Worm (Caenorhabditis elegans) whole organism, L3 larva: ENCODE measurements around the gene ZK1067.4.

Experiments used
- ZK546.5 ChIP-seq: sonication (generic microtip); optimal IDR thresholded peaks from 2 replicates; lab custom pipeline; 2017; ENCODE audit warnings: missing biosample characterization, missing genetic modification characterization
- ama-1 ChIP-seq: fragments of 150-350 bp; optimal IDR thresholded peaks from 2 replicates; lab custom pipeline; 2018
- ceh-82 ChIP-seq: fragments of 150-350 bp; optimal IDR thresholded peaks from 2 replicates; lab custom pipeline; 2014; ENCODE audit warnings: missing biosample characterization, missing genetic modification characterization
- ceh-9 ChIP-seq: sonication (generic microtip); optimal IDR thresholded peaks from 2 replicates; lab custom pipeline; 2018; ENCODE audit warnings: missing biosample characterization, missing genetic modification characterization
- daf-12 ChIP-seq: fragments of 150-350 bp; optimal IDR thresholded peaks from 2 replicates; lab custom pipeline; 2014; ENCODE audit warnings: missing biosample characterization, missing genetic modification reagents, missing genetic modification characterization
- egl-27 ChIP-seq: sonication (generic microtip); optimal IDR thresholded peaks from 4 replicates; lab custom pipeline; 2017; ENCODE audit warnings: missing biosample characterization, missing genetic modification reagents, missing genetic modification characterization
- egl-5 ChIP-seq: fragments of 150-350 bp; optimal IDR thresholded peaks from 2 replicates; lab custom pipeline; 2017; ENCODE audit warnings: missing biosample characterization, missing genetic modification reagents, missing genetic modification characterization, inconsistent platforms
- elt-1 ChIP-seq: fragments of 150-350 bp; optimal IDR thresholded peaks from 2 replicates; lab custom pipeline; 2014; ENCODE audit warnings: missing biosample characterization, missing genetic modification characterization
- elt-2 ChIP-seq: sonication (generic microtip); optimal IDR thresholded peaks from 2 replicates; lab custom pipeline; 2016; ENCODE audit warnings: missing genetic modification reagents, mild to moderate bottlenecking, missing genetic modification characterization, missing compliant biosample characterization
- fos-1 ChIP-seq: fragments of 150-350 bp; optimal IDR thresholded peaks from 2 replicates; lab custom pipeline; 2014; ENCODE audit warnings: missing biosample characterization, missing genetic modification characterization
- lin-15B ChIP-seq: fragments of 150-350 bp; optimal IDR thresholded peaks from 2 replicates; lab custom pipeline; 2014; ENCODE audit warnings: missing biosample characterization, missing genetic modification characterization
- lin-39 ChIP-seq: fragments of 150-350 bp; optimal IDR thresholded peaks from 2 replicates; lab custom pipeline; 2018; ENCODE audit warnings: missing biosample characterization, missing genetic modification reagents, missing genetic modification characterization
- lsy-12 ChIP-seq: sonication (generic microtip); optimal IDR thresholded peaks from 2 replicates; lab custom pipeline; 2016; ENCODE audit warnings: mild to moderate bottlenecking, missing genetic modification characterization, missing compliant biosample characterization
- mdl-1 ChIP-seq: fragments of 150-350 bp; optimal IDR thresholded peaks from 2 replicates; lab custom pipeline; 2014; ENCODE audit warnings: missing biosample characterization, missing genetic modification characterization
- mml-1 ChIP-seq: fragments of 150-350 bp; sonication (generic microtip); optimal IDR thresholded peaks from 3 replicates; lab custom pipeline; 2014; ENCODE audit warnings: missing biosample characterization, missing genetic modification characterization
- nfya-1 ChIP-seq: sonication (generic microtip); optimal IDR thresholded peaks from 2 replicates; lab custom pipeline; 2017; ENCODE audit warnings: missing genetic modification characterization, mild to moderate bottlenecking, missing compliant biosample characterization, antibody characterized with exemption, moderate library complexity; ENCODE audit not compliant: insufficient read depth
- nhr-12 ChIP-seq: fragments of 150-350 bp; optimal IDR thresholded peaks from 2 replicates; lab custom pipeline; 2014; ENCODE audit warnings: missing biosample characterization, missing genetic modification characterization
- nhr-25 ChIP-seq: sonication (generic microtip); optimal IDR thresholded peaks from 2 replicates; lab custom pipeline; 2017; ENCODE audit warnings: missing biosample characterization, missing genetic modification characterization
- nhr-43 ChIP-seq: sonication (generic microtip); optimal IDR thresholded peaks from 2 replicates; lab custom pipeline; 2016; ENCODE audit warnings: mild to moderate bottlenecking, missing genetic modification characterization, missing compliant biosample characterization; ENCODE audit not compliant: poor library complexity, severe bottlenecking
- nhr-67 ChIP-seq: fragments of 150-350 bp; optimal IDR thresholded peaks from 2 replicates; lab custom pipeline; 2014; ENCODE audit warnings: missing biosample characterization, missing genetic modification characterization
- nhr-76 ChIP-seq: fragments of 150-350 bp; sonication (generic microtip); optimal IDR thresholded peaks from 5 replicates; lab custom pipeline; 2014; ENCODE audit warnings: missing biosample characterization, missing genetic modification characterization
- nhr-77 ChIP-seq: fragments of 150-350 bp; optimal IDR thresholded peaks from 2 replicates; lab custom pipeline; 2014; ENCODE audit warnings: missing biosample characterization, missing genetic modification characterization
- pha-4 ChIP-seq: fragments of 150-350 bp; optimal IDR thresholded peaks from 2 replicates; lab custom pipeline; 2014; ENCODE audit warnings: missing biosample characterization, missing genetic modification reagents, missing genetic modification characterization
- pqm-1 ChIP-seq: fragments of 150-350 bp; optimal IDR thresholded peaks from 2 replicates; lab custom pipeline; 2017; ENCODE audit warnings: missing biosample characterization, missing genetic modification characterization, inconsistent platforms
- sea-2 ChIP-seq: fragments of 150-350 bp; sonication (generic microtip); optimal IDR thresholded peaks from 4 replicates; lab custom pipeline; 2014; ENCODE audit warnings: missing biosample characterization, missing genetic modification reagents, missing genetic modification characterization
- skn-1 ChIP-seq: fragments of 150-350 bp; optimal IDR thresholded peaks from 2 replicates; lab custom pipeline; 2014; ENCODE audit warnings: missing biosample characterization, missing genetic modification characterization
- tbx-2 ChIP-seq: sonication (generic microtip); optimal IDR thresholded peaks from 2 replicates; lab custom pipeline; 2016; ENCODE audit warnings: mild to moderate bottlenecking, missing genetic modification characterization, missing compliant biosample characterization
- unc-39 ChIP-seq: sonication (generic microtip); optimal IDR thresholded peaks from 4 replicates; lab custom pipeline; 2017; ENCODE audit warnings: missing biosample characterization, missing genetic modification characterization
- zag-1 ChIP-seq: fragments of 150-350 bp; optimal IDR thresholded peaks from 2 replicates; lab custom pipeline; 2014; ENCODE audit warnings: missing biosample characterization, missing genetic modification characterization
- ztf-4 ChIP-seq: fragments of 150-350 bp; optimal IDR thresholded peaks from 2 replicates; lab custom pipeline; 2014; ENCODE audit warnings: missing biosample characterization, missing genetic modification characterization

Gene ZK1067.4

DNA sequence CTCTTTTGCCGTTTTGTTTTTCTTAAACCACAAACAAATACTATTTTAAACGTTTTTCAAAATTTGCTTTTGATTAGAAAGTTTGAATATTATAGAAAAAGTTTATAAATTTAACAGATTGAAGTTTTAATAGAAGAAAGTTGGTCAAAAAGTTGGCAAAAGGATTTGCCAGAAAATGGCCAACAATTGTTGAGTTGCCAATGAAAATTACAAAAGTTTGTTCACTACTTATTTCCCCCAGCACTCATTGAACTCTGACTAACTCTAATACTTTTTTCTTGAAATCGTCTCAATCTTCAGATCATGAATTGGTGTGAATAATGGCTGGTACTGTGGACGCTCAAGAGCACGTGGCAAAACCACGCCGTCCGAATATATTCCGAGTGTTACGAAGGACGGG lies at the start of gene ZK1067.4:
TSS of gene ZK1067.4 (plus strand) at position 301 of the 400 bp plus-strand sequence.
- TF ChIP-seq nhr-67 (tag; lab: Kevin White, UChicago) (no peak), ceh-82 (tag; lab: Kevin White, UChicago) (no peak), ama-1 (lab: Kevin White, UChicago) (no peak), mml-1 (no peak), lin-39 (tag; lab: Kevin White, UChicago) (no peak), pqm-1 (no peak), nhr-12 (tag; lab: Kevin White, UChicago) (no peak), daf-12 (tag; lab: Kevin White, UChicago) (no peak)

DNA sequence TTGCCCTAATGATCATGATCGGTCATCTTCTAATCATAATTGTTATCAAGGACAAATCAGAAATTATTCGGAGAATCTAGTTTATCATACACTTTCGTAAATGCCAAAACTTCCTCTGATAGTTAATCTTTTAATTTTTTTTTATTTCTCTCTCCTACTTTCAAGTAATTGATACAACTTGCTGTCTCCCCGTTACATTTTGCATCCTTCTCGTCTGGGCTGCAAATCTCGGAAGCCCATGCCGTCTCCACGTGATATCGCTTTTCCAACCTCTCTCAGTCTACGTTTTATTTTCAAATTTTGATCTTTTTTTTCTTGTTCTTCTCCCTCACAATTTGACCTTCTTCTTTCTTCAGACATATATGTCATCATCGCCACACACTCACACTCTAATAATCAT lies 49.2 kb upstream of the ZK1067.4 start, which contains the start of gene rhy-1:
TSS of gene rhy-1 (plus strand) at position 357 of the 400 bp plus-strand sequence.
- TF ChIP-seq nhr-67 (tag; lab: Kevin White, UChicago) (no peak), nhr-76 (tag; lab: Kevin White, UChicago) (no peak), ZK546.5 (tag; lab: Kevin White, UChicago) (no peak), fos-1 (tag; lab: Kevin White, UChicago) (no peak), daf-12 (tag; lab: Kevin White, UChicago) (no peak), mdl-1 (tag; lab: Kevin White, UChicago) (no peak), egl-27 (tag; lab: Kevin White, UChicago) (no peak), elt-2 (tag; lab: Kevin White, UChicago) (no peak)

DNA sequence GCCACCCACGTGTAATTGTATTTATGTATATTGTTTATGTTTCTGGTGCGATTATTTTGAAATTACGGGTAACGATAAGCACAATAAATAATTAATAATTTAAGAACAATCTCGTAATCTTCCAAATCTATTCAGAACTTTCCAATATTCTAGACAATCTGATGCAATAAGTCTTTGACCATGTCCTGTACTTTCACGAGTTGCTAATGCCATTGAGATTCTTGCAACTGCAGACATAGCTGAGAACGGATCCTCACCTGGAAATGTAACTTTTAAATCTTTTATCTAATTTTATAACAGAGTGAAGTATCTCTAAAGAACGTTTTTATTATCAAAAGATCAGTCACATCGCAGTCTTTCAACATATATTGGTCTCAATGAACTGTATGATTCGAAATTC lies 46.8 kb upstream of the ZK1067.4 start:
- TF ChIP-seq ama-1 (lab: Kevin White, UChicago), result peak; percentile 76
- no peak for TF ChIP-seq lsy-12 (tag; lab: Kevin White, UChicago)
- TF ChIP-seq nhr-43 (tag; lab: Kevin White, UChicago), result peak; percentile 1

- TF ChIP-seq elt-2 (tag; lab: Kevin White, UChicago), result peak; percentile 39
- no peak for TF ChIP-seq nhr-76 (tag; lab: Kevin White, UChicago)
Measured at ce11 chrII:9165762-9166460, 44.3 kb upstream of the ZK1067.4 start, which contains the start of gene W07A12.8. W07A12.8 (minus strand) TSS chrII:9165812.

DNA sequence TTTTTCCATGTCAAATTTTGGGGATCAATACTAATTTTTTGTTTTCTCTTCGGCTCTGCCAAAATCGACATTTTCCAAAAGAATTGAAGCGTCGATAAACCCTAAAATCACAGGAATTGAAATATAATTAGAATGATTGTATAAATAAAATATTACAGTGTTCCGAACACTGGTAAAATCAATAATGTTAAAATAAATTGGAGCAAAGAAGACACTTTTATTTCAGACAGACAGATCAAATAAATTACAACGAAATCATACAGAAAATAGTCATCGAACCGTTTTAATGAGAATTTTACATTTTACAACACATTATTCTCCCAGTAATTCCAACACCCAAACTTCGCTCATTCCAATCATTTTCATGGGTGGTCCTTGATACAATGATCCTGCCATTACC lies 42.4 kb upstream of the ZK1067.4 start, which contains the start of gene T23G7.3:
TSS of gene T23G7.3 (minus strand) at position 101 of the 400 bp plus-strand sequence.
- no peak for TF ChIP-seq nhr-67 (tag; lab: Kevin White, UChicago)
- TF ChIP-seq nhr-76 (tag; lab: Kevin White, UChicago), result no peak
- no peak for TF ChIP-seq ceh-9 (tag; lab: Kevin White, UChicago)
- TF ChIP-seq pqm-1, result no peak
- no peak for TF ChIP-seq ama-1 (lab: Kevin White, UChicago)
- no peak for TF ChIP-seq sea-2
- no peak for TF ChIP-seq ztf-4
- no peak for TF ChIP-seq skn-1 (tag; lab: Kevin White, UChicago)

ce11 chrII:9169450-9169960 lies 40.7 kb upstream of the ZK1067.4 start, which contains the start of gene dpl-1:
dpl-1 (plus strand) TSS chrII:9169910.
- peak; percentile 19 for TF ChIP-seq egl-5 (tag; lab: Kevin White, UChicago)
- peak; percentile 63 for TF ChIP-seq lin-15B (tag; lab: Kevin White, UChicago)
- no peak for TF ChIP-seq skn-1 (tag; lab: Kevin White, UChicago)
- TF ChIP-seq pha-4 (tag; lab: Kevin White, UChicago), result peak; percentile 74
- TF ChIP-seq daf-12 (tag; lab: Kevin White, UChicago), result no peak
- TF ChIP-seq pqm-1, result no peak
- TF ChIP-seq nhr-25, result peak; percentile 47
- TF ChIP-seq sea-2, result no peak
- peak; percentile 62 for TF ChIP-seq nfya-1
- TF ChIP-seq ztf-4, result no peak
- no peak for TF ChIP-seq tbx-2
- peak; percentile 21 for TF ChIP-seq elt-2 (tag; lab: Kevin White, UChicago)
- no peak for TF ChIP-seq unc-39 (tag; lab: Kevin White, UChicago)
- TF ChIP-seq lsy-12 (tag; lab: Kevin White, UChicago), result no peak

DNA sequence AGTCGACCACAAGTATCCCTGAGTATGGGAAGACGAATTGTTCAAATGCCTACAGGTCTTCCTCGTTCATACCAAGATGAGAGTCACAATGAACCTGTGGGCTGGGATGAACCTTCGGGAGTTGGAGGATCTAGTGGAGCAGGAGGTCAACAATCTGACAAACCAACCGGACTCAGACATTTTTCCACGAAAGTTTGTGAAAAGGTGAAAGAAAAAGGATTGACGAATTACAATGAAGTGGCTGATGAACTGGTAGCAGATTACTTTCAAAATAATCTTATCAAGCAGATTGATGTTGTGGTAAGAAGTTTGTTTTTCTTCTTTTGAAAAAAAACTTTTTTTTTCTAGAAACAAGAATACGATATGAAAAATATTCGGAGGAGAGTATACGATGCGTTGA lies 40.1 kb upstream of the ZK1067.4 start:
- TF ChIP-seq unc-39 (tag; lab: Kevin White, UChicago) (no peak), nhr-67 (tag; lab: Kevin White, UChicago) (no peak), nhr-77 (no peak), nhr-76 (tag; lab: Kevin White, UChicago) (no peak), sea-2 (no peak), elt-1 (no peak), zag-1 (tag; lab: Kevin White, UChicago) (no peak), pqm-1 (no peak)
- TF ChIP-seq, all 47 proteins: peak for 0
